Fruit fly (Drosophila melanogaster) whole organism, prepupa: Measurements from ENCODE around the gene Wdr33.

Source experiments
- Blimp-1 ChIP-seq: fragments of 200-800 bp; sonication (Bioruptor generic); optimal IDR thresholded peaks from 3 replicates; lab custom pipeline; 2017; ENCODE audit warnings: missing biosample characterization, missing genetic modification characterization, mild to moderate bottlenecking, moderate library complexity, missing genetic modification reagents
- CG10631 ChIP-seq: fragments of 200-800 bp; sonication (Bioruptor generic); optimal IDR thresholded peaks from 2 replicates; lab custom pipeline; 2016; ENCODE audit warnings: missing biosample characterization, missing genetic modification characterization
- CG10669 ChIP-seq: fragments of 200-800 bp; sonication (Bioruptor generic); optimal IDR thresholded peaks from 3 replicates; lab custom pipeline; 2018; ENCODE audit warnings: missing biosample characterization, mild to moderate bottlenecking, missing genetic modification characterization, moderate library complexity
- CG11762 ChIP-seq: fragments of 200-800 bp; sonication (Bioruptor generic); optimal IDR thresholded peaks from 3 replicates; lab custom pipeline; 2016; ENCODE audit warnings: missing biosample characterization, missing genetic modification characterization; ENCODE audit not compliant: insufficient read depth
- CG11902 ChIP-seq: fragments of 200-800 bp; sonication (Bioruptor generic); optimal IDR thresholded peaks from 3 replicates; lab custom pipeline; 2016; ENCODE audit warnings: missing biosample characterization, missing genetic modification characterization
- CG1621 ChIP-seq: fragments of 200-800 bp; sonication (Bioruptor generic); optimal IDR thresholded peaks from 3 replicates; lab custom pipeline; 2018; ENCODE audit warnings: missing biosample characterization, mild to moderate bottlenecking, missing genetic modification characterization
- CG31627 ChIP-seq: fragments of 200-800 bp; sonication (Bioruptor generic); optimal IDR thresholded peaks from 3 replicates; lab custom pipeline; 2016; ENCODE audit warnings: missing biosample characterization, missing genetic modification characterization
- CG32006 ChIP-seq: fragments of 200-800 bp; sonication (Bioruptor generic); optimal IDR thresholded peaks from 3 replicates; lab custom pipeline; 2017; ENCODE audit warnings: missing biosample characterization, mild to moderate bottlenecking, missing genetic modification characterization
- CG34406 ChIP-seq: fragments of 200-800 bp; sonication (Bioruptor generic); optimal IDR thresholded peaks from 3 replicates; lab custom pipeline; 2016; ENCODE audit warnings: missing biosample characterization, missing genetic modification characterization
- CG3919 ChIP-seq: fragments of 200-800 bp; sonication (Bioruptor generic); optimal IDR thresholded peaks from 3 replicates; lab custom pipeline; 2016; ENCODE audit warnings: missing biosample characterization, missing genetic modification characterization
- CG6163 ChIP-seq: fragments of 200-800 bp; sonication (Bioruptor generic); IDR thresholded peaks from 3 replicates; pipeline ENCODE4 v1.3.6; 2022; ENCODE audit warnings: missing biosample characterization, missing genetic modification characterization
- CG6276 ChIP-seq: fragments of 200-800 bp; sonication (Bioruptor generic); optimal IDR thresholded peaks from 2 replicates; lab custom pipeline; 2017; ENCODE audit warnings: missing biosample characterization, mild to moderate bottlenecking, missing genetic modification characterization
- CG6792 ChIP-seq: fragments of 200-800 bp; sonication (Bioruptor generic); optimal IDR thresholded peaks from 3 replicates; lab custom pipeline; 2016; ENCODE audit warnings: missing biosample characterization, missing genetic modification characterization
- CG6854 ChIP-seq: fragments of 200-800 bp; sonication (Bioruptor generic); optimal IDR thresholded peaks from 2 replicates; lab custom pipeline; 2017; ENCODE audit warnings: missing biosample characterization, mild to moderate bottlenecking, missing genetic modification characterization
- CG7368 ChIP-seq: fragments of 200-800 bp; sonication (Bioruptor generic); optimal IDR thresholded peaks from 3 replicates; lab custom pipeline; 2016; ENCODE audit warnings: missing biosample characterization, missing genetic modification characterization
- CG8119 ChIP-seq: fragments of 200-800 bp; sonication (Bioruptor generic); IDR thresholded peaks from 3 replicates; pipeline ENCODE4 v1.3.6; 2022; ENCODE audit warnings: missing biosample characterization, missing genetic modification characterization
- CG9139 ChIP-seq: fragments of 200-800 bp; sonication (Bioruptor generic); optimal IDR thresholded peaks from 3 replicates; lab custom pipeline; 2017; ENCODE audit warnings: missing biosample characterization, mild to moderate bottlenecking, missing genetic modification characterization
- Eip78C ChIP-seq: fragments of 200-800 bp; sonication (Bioruptor generic); peaks from one replicate; lab custom pipeline; 2016; ENCODE audit warnings: missing biosample characterization, missing genetic modification characterization
- Eip93F ChIP-seq: fragments of 200-800 bp; sonication (Bioruptor generic); optimal IDR thresholded peaks from 2 replicates; lab custom pipeline; 2016; ENCODE audit warnings: missing biosample characterization, mild to moderate bottlenecking, missing genetic modification characterization
- Ets21C ChIP-seq: fragments of 200-800 bp; sonication (Bioruptor generic); optimal IDR thresholded peaks from 3 replicates; lab custom pipeline; 2016; ENCODE audit warnings: missing biosample characterization, missing genetic modification characterization
- Hr38 ChIP-seq: sonication (Bioruptor generic); optimal IDR thresholded peaks from 2 replicates; lab custom pipeline; 2016; ENCODE audit warnings: missing biosample characterization, missing genetic modification characterization
- Hr4 ChIP-seq: fragments of 200-800 bp; sonication (Bioruptor generic); optimal IDR thresholded peaks from 3 replicates; lab custom pipeline; 2016; ENCODE audit warnings: missing biosample characterization, missing genetic modification characterization
- Lpt ChIP-seq: fragments of 200-800 bp; sonication (Bioruptor generic); optimal IDR thresholded peaks from 3 replicates; lab custom pipeline; 2016; ENCODE audit warnings: missing biosample characterization, missing genetic modification characterization
- Met ChIP-seq: fragments of 200-800 bp; sonication (Bioruptor generic); optimal IDR thresholded peaks from 3 replicates; lab custom pipeline; 2016; ENCODE audit warnings: missing biosample characterization, missing genetic modification characterization
- OdsH ChIP-seq: fragments of 200-800 bp; sonication (Bioruptor generic); optimal IDR thresholded peaks from 3 replicates; lab custom pipeline; 2016; ENCODE audit warnings: missing biosample characterization, missing genetic modification characterization
- Smox ChIP-seq: fragments of 200-800 bp; sonication (Bioruptor generic); optimal IDR thresholded peaks from 3 replicates; lab custom pipeline; 2016; ENCODE audit warnings: missing biosample characterization, missing genetic modification characterization
- Sox102F ChIP-seq: fragments of 200-800 bp; sonication (Bioruptor generic); optimal IDR thresholded peaks from 2 replicates; lab custom pipeline; 2016; ENCODE audit warnings: missing biosample characterization, mild to moderate bottlenecking, missing genetic modification characterization
- Sox14 ChIP-seq: fragments of 200-800 bp; sonication (Bioruptor generic); optimal IDR thresholded peaks from 3 replicates; lab custom pipeline; 2016; ENCODE audit warnings: missing biosample characterization, missing genetic modification characterization
- achi ChIP-seq: fragments of 200-800 bp; sonication (Bioruptor generic); optimal IDR thresholded peaks from 3 replicates; lab custom pipeline; 2016; ENCODE audit warnings: missing biosample characterization, missing genetic modification characterization
- acj6 ChIP-seq: fragments of 200-800 bp; sonication (Bioruptor generic); optimal IDR thresholded peaks from 3 replicates; lab custom pipeline; 2016; ENCODE audit warnings: missing biosample characterization, missing genetic modification characterization
- cyc ChIP-seq: fragments of 200-800 bp; sonication (Bioruptor generic); optimal IDR thresholded peaks from 3 replicates; lab custom pipeline; 2016; ENCODE audit warnings: missing biosample characterization, missing genetic modification characterization
- dsx ChIP-seq: fragments of 200-800 bp; optimal IDR thresholded peaks from 3 replicates; lab custom pipeline; 2019; ENCODE audit warnings: missing biosample characterization, mild to moderate bottlenecking, missing genetic modification characterization, moderate library complexity; ENCODE audit not compliant: poor library complexity, severe bottlenecking
- eg ChIP-seq: fragments of 200-800 bp; sonication (Bioruptor generic); IDR thresholded peaks from 3 replicates; pipeline ENCODE4 v1.3.6; 2022; ENCODE audit warnings: missing biosample characterization, missing genetic modification characterization
- fd59A ChIP-seq: fragments of 200-800 bp; sonication (Bioruptor generic); optimal IDR thresholded peaks from 2 replicates; lab custom pipeline; 2017; ENCODE audit warnings: missing biosample characterization, mild to moderate bottlenecking, missing genetic modification characterization, missing genetic modification reagents
- fd85E ChIP-seq: fragments of 200-800 bp; sonication (Bioruptor generic); optimal IDR thresholded peaks from 3 replicates; lab custom pipeline; 2016; ENCODE audit warnings: missing biosample characterization, missing genetic modification characterization
- fkh ChIP-seq: fragments of 200-800 bp; sonication (Bioruptor generic); optimal IDR thresholded peaks from 3 replicates; lab custom pipeline; 2017; ENCODE audit warnings: missing biosample characterization, mild to moderate bottlenecking, missing genetic modification characterization, moderate library complexity
- lz ChIP-seq: fragments of 200-800 bp; sonication (Bioruptor generic); optimal IDR thresholded peaks from 3 replicates; lab custom pipeline; 2016; ENCODE audit warnings: missing biosample characterization, missing genetic modification characterization
- net ChIP-seq: fragments of 200-800 bp; sonication (Bioruptor generic); optimal IDR thresholded peaks from 3 replicates; lab custom pipeline; 2016; ENCODE audit warnings: missing biosample characterization, missing genetic modification characterization
- spab ChIP-seq: fragments of 200-800 bp; sonication (Bioruptor generic); optimal IDR thresholded peaks from 2 replicates; lab custom pipeline; 2017; ENCODE audit warnings: missing biosample characterization, mild to moderate bottlenecking, missing genetic modification characterization, missing genetic modification reagents
- ss ChIP-seq, 2 experiments: fragments of 200-800 bp; sonication (Bioruptor generic); optimal IDR thresholded peaks; 2 replicates in 1 of 2; 3 replicates in 1 of 2; lab custom pipeline; 2017 to 2018; ENCODE audit warnings: mild to moderate bottlenecking in 2 of 2, missing biosample characterization in 2 of 2, missing genetic modification characterization in 2 of 2, moderate library complexity in 1 of 2
- svp ChIP-seq: fragments of 200-800 bp; sonication (Bioruptor generic); peaks from one replicate; lab custom pipeline; 2016; ENCODE audit warnings: missing biosample characterization, missing genetic modification characterization
- topi ChIP-seq: fragments of 200-800 bp; sonication (Bioruptor generic); optimal IDR thresholded peaks from 3 replicates; lab custom pipeline; 2016; ENCODE audit warnings: missing biosample characterization, missing genetic modification characterization
- vri ChIP-seq: fragments of 200-800 bp; sonication (Bioruptor generic); optimal IDR thresholded peaks from 3 replicates; lab custom pipeline; 2016; ENCODE audit warnings: missing biosample characterization, mild to moderate bottlenecking, missing genetic modification characterization

Wdr33 gene

dm6 chr3R:5682921-5683748 is 22.7 kb downstream of the Wdr33 start (continued):
- peak; percentile 89 for TF ChIP-seq eg (GFP tag; lab: Robert Waterston, UW)
- peak; percentile 67 for TF ChIP-seq Sox14
- no peak for TF ChIP-seq cyc (GFP tag; lab: Kevin White, UChicago)
- peak; percentile 34 for TF ChIP-seq lz (GFP tag; lab: Kevin White, UChicago)
- TF ChIP-seq CG32006 (GFP tag; lab: Kevin White, UChicago), result peak; percentile 93
- TF ChIP-seq Eip93F (GFP tag; lab: Kevin White, UChicago), result no peak
- no peak for TF ChIP-seq CG34406 (GFP tag; lab: Kevin White, UChicago)
- no peak for TF ChIP-seq CG6792
- no peak for TF ChIP-seq topi (GFP tag; lab: Kevin White, UChicago)
- peak; percentile 59 for TF ChIP-seq acj6 (GFP tag; lab: Kevin White, UChicago)

- TF ChIP-seq ss (GFP tag; optimal IDR thresholded peaks at IDR 0.05; lab: Kevin White, UChicago) (peak in 1 of 2 experiments; percentile 12), CG6854 (GFP tag; lab: Kevin White, UChicago) (no peak), Eip78C (GFP tag; lab: Kevin White, UChicago) (peak; percentile 60), vri (no peak), CG31627 (no peak)
Measured at dm6 chr3R:5684550-5685118, 24.2 kb downstream of the Wdr33 start.

- no peak for TF ChIP-seq Hr38 (GFP tag; lab: Kevin White, UChicago)
- TF ChIP-seq CG6854 (GFP tag; lab: Kevin White, UChicago), result no peak
- TF ChIP-seq vri, result no peak
- TF ChIP-seq Smox (GFP tag; lab: Kevin White, UChicago), result peak; percentile 22
- TF ChIP-seq fd59A, result no peak
- TF ChIP-seq fkh, result peak; percentile 73
- TF ChIP-seq dsx (GFP tag; lab: Kevin White, UChicago), result no peak
- no peak for TF ChIP-seq CG34406 (GFP tag; lab: Kevin White, UChicago)
- TF ChIP-seq CG6276 (GFP tag; lab: Kevin White, UChicago), result no peak
- no peak for TF ChIP-seq spab (GFP tag; lab: Kevin White, UChicago)
- TF ChIP-seq Sox102F (GFP tag; lab: Kevin White, UChicago), result no peak
- peak; percentile 67 for TF ChIP-seq achi (GFP tag; lab: Kevin White, UChicago)
- no peak for TF ChIP-seq CG1621 (tag; lab: Kevin White, UChicago)
- no peak for TF ChIP-seq fd85E (GFP tag; lab: Kevin White, UChicago)
- TF ChIP-seq net (GFP tag; lab: Kevin White, UChicago), result no peak
- peak; percentile 10; the same call in 1 of the 3 replicates for TF ChIP-seq CG6163 (GFP tag; lab: Robert Waterston, UW)
- TF ChIP-seq Blimp-1, result no peak
- peak; percentile 5 for TF ChIP-seq acj6 (GFP tag; lab: Kevin White, UChicago)
- no peak for TF ChIP-seq CG9139 (GFP tag; lab: Kevin White, UChicago)
- TF ChIP-seq Ets21C (GFP tag; lab: Kevin White, UChicago), result no peak
- TF ChIP-seq CG8119 (GFP tag; lab: Robert Waterston, UW), result no peak
- no peak for TF ChIP-seq svp (GFP tag; lab: Kevin White, UChicago)
- TF ChIP-seq CG32006 (GFP tag; lab: Kevin White, UChicago), result no peak
- no peak for TF ChIP-seq Lpt (GFP tag; lab: Kevin White, UChicago)
- peak; percentile 33 for TF ChIP-seq lz (GFP tag; lab: Kevin White, UChicago)
- TF ChIP-seq OdsH (GFP tag; lab: Kevin White, UChicago), result peak; percentile 14
- TF ChIP-seq CG3919 (GFP tag; lab: Kevin White, UChicago), result no peak
- 0 out of 3 replicates have a peak, but pooled peaks have one; percentile 4 for TF ChIP-seq eg (GFP tag; lab: Robert Waterston, UW)
- no peak for TF ChIP-seq CG11902 (GFP tag; lab: Kevin White, UChicago)
- TF ChIP-seq CG31627, result peak; percentile 17
- no peak for TF ChIP-seq CG10669 (GFP tag; lab: Kevin White, UChicago)
- peak; percentile 7 for TF ChIP-seq CG7368
- TF ChIP-seq CG10631 (GFP tag; lab: Kevin White, UChicago), result no peak
- TF ChIP-seq CG11762 (GFP tag; lab: Kevin White, UChicago), result no peak
- TF ChIP-seq Sox14, result no peak
- peak; percentile 22 for TF ChIP-seq Met
- no peak for TF ChIP-seq Hr4 (GFP tag; lab: Kevin White, UChicago)
Measured at dm6 chr3R:5685269-5686048, 25.0 kb downstream of the Wdr33 start, which contains the start of the genes Rab23 and plx. TSS of gene Rab23 (minus strand) at chr3R:5685434. TSS of gene plx (plus strand) at chr3R:5685855.
